Fruit fly (Drosophila melanogaster) whole organism, embryonic: ENCODE measurements around the gene Ctr9.

Experiments
- B-H1 ChIP-seq: fragments of 200-800 bp; sonication (Bioruptor generic); IDR thresholded peaks from 3 replicates; pipeline ENCODE4 v1.3.6; 2022; ENCODE audit warnings: missing biosample characterization, missing genetic modification characterization
- Blimp-1 ChIP-seq: fragments of 200-800 bp; sonication (Bioruptor generic); optimal IDR thresholded peaks from 3 replicates; lab custom pipeline; 2018; ENCODE audit warnings: missing biosample characterization, missing genetic modification characterization, mild to moderate bottlenecking, moderate library complexity, missing genetic modification reagents
- CG10209 ChIP-seq: fragments of 200-800 bp; sonication (Bioruptor generic); optimal IDR thresholded peaks from 3 replicates; lab custom pipeline; 2017; ENCODE audit warnings: missing biosample characterization, mild to moderate bottlenecking, missing genetic modification characterization, missing genetic modification reagents
- CG10543 ChIP-seq: fragments of 200-800 bp; sonication (Bioruptor generic); optimal IDR thresholded peaks from 3 replicates; lab custom pipeline; 2017; ENCODE audit warnings: missing biosample characterization, mild to moderate bottlenecking, missing genetic modification characterization, moderate library complexity
- CG11247 ChIP-seq: fragments of 200-800 bp; sonication (Bioruptor generic); IDR thresholded peaks from 2 replicates; pipeline ENCODE4 v1.3.6; 2022; ENCODE audit warnings: missing biosample characterization, missing genetic modification characterization
- CG11723 ChIP-seq: fragments of 200-800 bp; sonication (Bioruptor generic); optimal IDR thresholded peaks from 2 replicates; lab custom pipeline; 2017; ENCODE audit warnings: missing biosample characterization, mild to moderate bottlenecking, missing genetic modification characterization
- CG12744 ChIP-seq: fragments of 200-800 bp; sonication (Bioruptor generic); optimal IDR thresholded peaks from 2 replicates; lab custom pipeline; 2016; ENCODE audit warnings: missing biosample characterization, missing genetic modification characterization
- CG12942 ChIP-seq: fragments of 200-800 bp; sonication (Bioruptor generic); optimal IDR thresholded peaks from 3 replicates; lab custom pipeline; 2016; ENCODE audit warnings: missing biosample characterization, missing genetic modification characterization
- CG13424 ChIP-seq: fragments of 200-800 bp; sonication (Bioruptor generic); optimal IDR thresholded peaks from 2 replicates; lab custom pipeline; 2019; ENCODE audit warnings: missing biosample characterization, mild to moderate bottlenecking, missing genetic modification characterization, moderate library complexity
- CG13624 ChIP-seq: fragments of 200-800 bp; sonication (Bioruptor generic); optimal IDR thresholded peaks from 2 replicates; lab custom pipeline; 2016; ENCODE audit warnings: missing biosample characterization, missing genetic modification characterization
- CG14965 ChIP-seq: fragments of 200-800 bp; sonication (Bioruptor generic); optimal IDR thresholded peaks from 2 replicates; lab custom pipeline; 2016; ENCODE audit warnings: missing biosample characterization, missing genetic modification characterization, borderline replicate concordance
- CG15011 ChIP-seq: fragments of 200-800 bp; sonication (Bioruptor generic); optimal IDR thresholded peaks from 3 replicates; lab custom pipeline; 2018; ENCODE audit warnings: missing biosample characterization, mild to moderate bottlenecking, missing genetic modification characterization
- CG15269 ChIP-seq: fragments of 200-800 bp; sonication (Bioruptor generic); optimal IDR thresholded peaks from 2 replicates; lab custom pipeline; 2018; ENCODE audit warnings: missing biosample characterization, mild to moderate bottlenecking, missing genetic modification characterization, moderate library complexity
- CG15601 ChIP-seq: fragments of 200-800 bp; sonication (Bioruptor generic); optimal IDR thresholded peaks from 3 replicates; lab custom pipeline; 2019; ENCODE audit warnings: missing biosample characterization, mild to moderate bottlenecking, missing genetic modification characterization, moderate library complexity
- CG15696 ChIP-seq: fragments of 200-800 bp; sonication (Bioruptor generic); optimal IDR thresholded peaks from 2 replicates; lab custom pipeline; 2019; ENCODE audit warnings: missing biosample characterization, mild to moderate bottlenecking, missing genetic modification characterization, moderate library complexity
- CG4617 ChIP-seq: fragments of 200-800 bp; sonication (Bioruptor generic); optimal IDR thresholded peaks from 3 replicates; lab custom pipeline; 2016; ENCODE audit warnings: missing biosample characterization, missing genetic modification characterization, borderline replicate concordance
- CG7357 ChIP-seq: fragments of 200-800 bp; sonication (Bioruptor generic); IDR thresholded peaks from 3 replicates; pipeline ENCODE4 v1.3.6; 2022; ENCODE audit warnings: missing biosample characterization, missing genetic modification characterization
- CG8478 ChIP-seq: fragments of >200 bp; optimal IDR thresholded peaks from 2 replicates; lab custom pipeline; 2018
- CG9797 ChIP-seq: fragments of 200-800 bp; sonication (Bioruptor generic); optimal IDR thresholded peaks from 3 replicates; lab custom pipeline; 2018; ENCODE audit warnings: missing biosample characterization, mild to moderate bottlenecking, missing genetic modification characterization
- CG9817 ChIP-seq: fragments of 200-800 bp; sonication (Bioruptor generic); optimal IDR thresholded peaks from 2 replicates; lab custom pipeline; 2018; ENCODE audit warnings: missing biosample characterization, mild to moderate bottlenecking, missing genetic modification characterization, moderate library complexity
- E2f2 ChIP-seq: fragments of 200-800 bp; sonication (Bioruptor generic); IDR thresholded peaks from 2 replicates; pipeline ENCODE4 v1.3.6; 2022; ENCODE audit warnings: missing biosample characterization, missing genetic modification characterization
- H15 ChIP-seq: fragments of 200-800 bp; sonication (Bioruptor generic); IDR thresholded peaks from 3 replicates; pipeline ENCODE4 v1.3.6; 2022; ENCODE audit warnings: missing biosample characterization, missing genetic modification characterization
- NFAT ChIP-seq: fragments of 200-800 bp; sonication (Bioruptor generic); IDR thresholded peaks from 2 replicates; pipeline ENCODE4 v1.3.6; 2022; ENCODE audit warnings: missing biosample characterization, missing genetic modification characterization
- Side ChIP-seq: fragments of 200-800 bp; sonication (Bioruptor generic); optimal IDR thresholded peaks from 2 replicates; lab custom pipeline; 2016; ENCODE audit warnings: missing biosample characterization, missing genetic modification characterization
- Sox100B ChIP-seq: fragments of 200-800 bp; sonication (Bioruptor generic); optimal IDR thresholded peaks from 3 replicates; lab custom pipeline; 2018; ENCODE audit warnings: missing biosample characterization, mild to moderate bottlenecking, missing genetic modification characterization
- Xbp1 ChIP-seq: fragments of 200-800 bp; sonication (Bioruptor generic); optimal IDR thresholded peaks from 3 replicates; lab custom pipeline; 2016; ENCODE audit warnings: missing biosample characterization, mild to moderate bottlenecking, missing genetic modification characterization
- YL-1 ChIP-seq: fragments of 200-800 bp; sonication (Bioruptor generic); optimal IDR thresholded peaks from 3 replicates; lab custom pipeline; 2017; ENCODE audit warnings: missing biosample characterization, mild to moderate bottlenecking, missing genetic modification characterization
- ac ChIP-seq: fragments of 200-800 bp; sonication (Bioruptor generic); optimal IDR thresholded peaks from 3 replicates; lab custom pipeline; 2017; ENCODE audit warnings: missing biosample characterization, mild to moderate bottlenecking, missing genetic modification characterization
- az2 ChIP-seq: fragments of 200-800 bp; sonication (Bioruptor generic); optimal IDR thresholded peaks from 3 replicates; lab custom pipeline; 2016; ENCODE audit warnings: missing biosample characterization, missing genetic modification characterization
- bigmax ChIP-seq: fragments of 200-800 bp; sonication (Bioruptor generic); optimal IDR thresholded peaks from 2 replicates; lab custom pipeline; 2018; ENCODE audit warnings: missing biosample characterization, mild to moderate bottlenecking, missing genetic modification characterization
- cg ChIP-seq: fragments of 200-800 bp; sonication (Bioruptor generic); optimal IDR thresholded peaks from 3 replicates; lab custom pipeline; 2019; ENCODE audit warnings: missing biosample characterization, mild to moderate bottlenecking, missing genetic modification characterization, moderate library complexity
- ci ChIP-seq: fragments of 200-800 bp; sonication (Bioruptor generic); IDR thresholded peaks from 3 replicates; pipeline ENCODE4 v1.3.6; 2022; ENCODE audit warnings: missing biosample characterization, missing genetic modification characterization
- fd96Cb ChIP-seq: fragments of 200-800 bp; sonication (Bioruptor generic); optimal IDR thresholded peaks from 2 replicates; lab custom pipeline; 2018; ENCODE audit warnings: missing biosample characterization, mild to moderate bottlenecking, missing genetic modification characterization, moderate library complexity
- gfzf ChIP-seq: fragments of 200-800 bp; sonication (Bioruptor generic); optimal IDR thresholded peaks from 2 replicates; lab custom pipeline; 2016; ENCODE audit warnings: missing biosample characterization, mild to moderate bottlenecking, missing genetic modification characterization, moderate library complexity
- gro ChIP-seq: fragments of 200-800 bp; sonication (Bioruptor generic); optimal IDR thresholded peaks from 2 replicates; lab custom pipeline; 2016; ENCODE audit warnings: missing biosample characterization, missing genetic modification characterization
- her ChIP-seq: fragments of 200-800 bp; sonication (Bioruptor generic); optimal IDR thresholded peaks from 2 replicates; lab custom pipeline; 2016; ENCODE audit warnings: missing biosample characterization, missing genetic modification characterization
- lov ChIP-seq, 2 experiments: fragments of 200-800 bp in 1 of 2; fragments of >200 bp in 1 of 2; sonication (Bioruptor generic) in 1 of 2; IDR thresholded peaks in 1 of 2; optimal IDR thresholded peaks in 1 of 2; 2 replicates in 1 of 2; 3 replicates in 1 of 2; pipeline versions ENCODE4 v1.3.6 to Lab custom; 2017 to 2022; ENCODE audit warnings: missing biosample characterization in 1 of 2, missing genetic modification characterization in 1 of 2
- luna ChIP-seq: fragments of 200-800 bp; sonication (Bioruptor generic); optimal IDR thresholded peaks from 2 replicates; lab custom pipeline; 2016; ENCODE audit warnings: missing biosample characterization, missing genetic modification characterization
- odd ChIP-seq: fragments of 200-800 bp; sonication (Bioruptor generic); optimal IDR thresholded peaks from 2 replicates; lab custom pipeline; 2017; ENCODE audit warnings: missing biosample characterization, mild to moderate bottlenecking, missing genetic modification characterization
- pnt ChIP-seq: fragments of 200-800 bp; sonication (Bioruptor generic); optimal IDR thresholded peaks from 3 replicates; lab custom pipeline; 2016; ENCODE audit warnings: missing biosample characterization, missing genetic modification characterization
- pzg ChIP-seq: fragments of 200-800 bp; sonication (Bioruptor generic); optimal IDR thresholded peaks from 3 replicates; lab custom pipeline; 2018; ENCODE audit warnings: missing biosample characterization, mild to moderate bottlenecking, missing genetic modification characterization, moderate library complexity
- repo ChIP-seq: fragments of 200-800 bp; sonication (Bioruptor generic); optimal IDR thresholded peaks from 2 replicates; lab custom pipeline; 2016; ENCODE audit warnings: missing biosample characterization, missing genetic modification characterization
- shn ChIP-seq: fragments of 200-800 bp; sonication (Bioruptor generic); optimal IDR thresholded peaks from 3 replicates; lab custom pipeline; 2016; ENCODE audit warnings: missing biosample characterization, missing genetic modification characterization
- tin ChIP-seq: fragments of 200-800 bp; sonication (Bioruptor generic); optimal IDR thresholded peaks from 3 replicates; lab custom pipeline; 2016; ENCODE audit warnings: missing biosample characterization, missing genetic modification characterization
- tll ChIP-seq, 2 experiments: fragments of 200-800 bp in 1 of 2; fragments of >200 bp in 1 of 2; sonication (Bioruptor generic) in 1 of 2; optimal IDR thresholded peaks; 2 replicates each; lab custom pipeline; 2017 to 2019; ENCODE audit warnings: missing biosample characterization in 2 of 2, missing genetic modification characterization in 2 of 2, mild to moderate bottlenecking in 1 of 2, moderate library complexity in 1 of 2
- tna ChIP-seq: fragments of 200-800 bp; sonication (Bioruptor generic); IDR thresholded peaks from 2 replicates; pipeline ENCODE4 v1.3.6; 2022; ENCODE audit warnings: missing biosample characterization, missing genetic modification characterization; ENCODE audit not compliant: partially characterized antibody
- zfh2 ChIP-seq: fragments of 200-800 bp; sonication (Bioruptor generic); optimal IDR thresholded peaks from 2 replicates; lab custom pipeline; 2016; ENCODE audit warnings: missing biosample characterization, missing genetic modification characterization

The Ctr9 gene

DNA sequence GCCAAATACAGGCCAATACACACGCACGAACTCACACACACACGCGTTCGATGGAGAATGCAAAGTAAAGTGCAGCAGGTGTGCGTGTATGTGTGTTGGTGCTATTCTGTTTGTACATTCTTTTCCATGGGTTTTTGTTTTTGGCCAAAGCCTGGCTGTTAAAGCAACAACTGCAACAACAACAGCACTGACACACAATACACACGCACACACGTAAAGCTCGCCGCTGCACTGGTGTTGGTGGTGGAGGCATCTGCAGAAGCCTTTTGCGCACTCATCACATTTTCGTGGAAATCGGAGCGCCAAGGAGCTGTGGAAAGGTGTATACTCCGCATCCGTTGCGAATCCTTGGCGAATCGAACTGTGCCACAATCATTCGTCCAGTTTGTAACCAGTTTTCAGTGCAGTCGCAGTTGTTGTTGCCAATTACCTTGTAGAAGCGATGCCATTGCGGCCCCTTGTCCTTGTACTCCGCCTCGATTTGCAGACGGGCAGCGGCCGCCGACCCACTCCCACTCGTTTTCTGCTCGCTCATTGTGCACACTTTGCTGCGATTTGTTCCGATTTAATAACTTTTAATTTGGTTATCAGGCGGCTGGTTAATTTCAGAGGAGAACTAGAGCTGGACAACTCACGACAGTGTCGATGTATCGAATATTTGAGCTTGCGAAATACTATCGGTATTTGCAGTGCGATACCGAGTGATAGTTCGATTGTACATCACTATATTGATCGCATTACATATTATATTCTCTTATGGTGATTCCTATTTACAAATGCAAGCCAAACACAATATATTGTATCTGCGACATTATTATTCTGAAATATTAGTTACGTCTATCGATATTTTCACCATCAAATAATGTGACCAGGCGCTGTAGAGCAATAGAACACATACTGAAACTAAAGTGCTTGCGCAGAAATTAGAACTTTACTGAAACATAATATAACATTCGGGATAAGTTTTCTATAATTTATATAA, 43.2 kb downstream of the Ctr9 start (continued):
- TF ChIP-seq CG15011 (GFP tag; lab: Kevin White, UChicago) (no peak), ci (no peak), gfzf (peak; percentile 59), odd (no peak), Side (GFP tag; lab: Kevin White, UChicago) (peak; percentile 9), tin (GFP tag; lab: Kevin White, UChicago) (peak; percentile 11), NFAT (GFP tag; lab: Robert Waterston, UW) (no peak), CG13424 (tag; lab: Kevin White, UChicago) (peak; percentile 43), pzg (GFP tag; lab: Kevin White, UChicago) (peak; percentile 85), CG9817 (tag; lab: Kevin White, UChicago) (peak; percentile 19), fd96Cb (tag; lab: Kevin White, UChicago) (peak; percentile 13), her (GFP tag; lab: Kevin White, UChicago) (peak; percentile 20), ac (GFP tag; lab: Kevin White, UChicago) (no peak), CG12744 (GFP tag; lab: Kevin White, UChicago) (no peak), Sox100B (GFP tag; lab: Kevin White, UChicago) (no peak), CG8478 (lab: Kevin White, UChicago) (peak; percentile 94), CG15269 (tag; lab: Kevin White, UChicago) (peak; percentile 38), Xbp1 (peak; percentile 46), Blimp-1 (GFP tag; lab: Kevin White, UChicago) (peak; percentile 6), tna (peak; percentile 94), CG15601 (tag; lab: Kevin White, UChicago) (peak; percentile 7), gro (GFP tag; lab: Kevin White, UChicago) (peak; percentile 34), CG15696 (no peak), tll (GFP tag; optimal IDR thresholded peaks at IDR 0.05; lab: Kevin White, UChicago) (no peak), shn (peak; percentile 44), E2f2 (GFP tag; lab: Robert Waterston, UW) (peak; percentile 16; the same call in 1 of the 2 replicates), CG4617 (GFP tag; lab: Kevin White, UChicago) (peak; percentile 41), H15 (no peak), YL-1 (GFP tag; lab: Kevin White, UChicago) (no peak), CG14965 (GFP tag; lab: Kevin White, UChicago) (no peak), CG11723 (GFP tag; lab: Kevin White, UChicago) (no peak), zfh2 (GFP tag; lab: Kevin White, UChicago) (peak; percentile 38), CG11247 (no peak), CG10543 (GFP tag; lab: Kevin White, UChicago) (peak; percentile 29), lov (optimal IDR thresholded peaks at IDR 0.05; lab: Kevin White, UChicago) (no peak), lov (GFP tag; IDR thresholded peaks at IDR 0.05; lab: Robert Waterston, UW) (no peak), CG10209 (peak; percentile 1), CG13624 (GFP tag; lab: Kevin White, UChicago) (peak; percentile 25), CG7357 (no peak), cg (GFP tag; lab: Kevin White, UChicago) (peak; percentile 98), az2 (peak; percentile 33), CG9797 (peak; percentile 49), luna (GFP tag; lab: Kevin White, UChicago) (no peak), bigmax (no peak), CG12942 (GFP tag; lab: Kevin White, UChicago) (peak; percentile 2), B-H1 (GFP tag; lab: Robert Waterston, UW) (no peak), pnt (GFP tag; lab: Kevin White, UChicago) (no peak), repo (GFP tag; lab: Kevin White, UChicago) (no peak)
